Fruit fly (Drosophila melanogaster): ENCODE data around the gene CG31300.

DNA sequence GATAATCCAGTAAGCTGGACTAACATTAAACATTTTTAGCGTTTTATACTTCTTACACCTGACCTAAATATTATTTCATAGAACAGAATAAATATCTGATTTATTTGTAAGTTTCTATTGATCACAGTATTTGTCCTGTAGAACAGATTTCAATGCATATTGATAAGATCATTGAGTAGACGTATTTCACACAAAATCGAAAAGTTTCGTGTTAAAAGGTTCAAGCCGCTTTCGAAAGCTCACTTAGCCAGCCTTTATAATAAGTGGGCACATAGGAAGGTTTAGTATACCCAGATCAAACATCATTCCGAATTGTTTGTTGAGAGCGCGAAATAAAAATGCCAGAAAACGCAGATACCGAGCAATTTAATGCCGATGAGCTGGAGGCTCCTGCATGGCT lies 6.2 kb downstream of the CG31300 start, which contains the start of gene CG11893:
- TF ChIP-seq Hr38 (GFP tag; optimal IDR thresholded peaks at IDR 0.05) (no peak), esn (GFP tag; optimal IDR thresholded peaks at IDR 0.05) (no peak), vri (GFP tag; optimal IDR thresholded peaks at IDR 0.05) (no peak), CG3032 (tag; optimal IDR thresholded peaks at IDR 0.05) (no peak)

Measured in whole organism, prepupa.